Fruit fly (Drosophila melanogaster): ENCODE results near the gene CG1764.

CG1764 gene

DNA sequence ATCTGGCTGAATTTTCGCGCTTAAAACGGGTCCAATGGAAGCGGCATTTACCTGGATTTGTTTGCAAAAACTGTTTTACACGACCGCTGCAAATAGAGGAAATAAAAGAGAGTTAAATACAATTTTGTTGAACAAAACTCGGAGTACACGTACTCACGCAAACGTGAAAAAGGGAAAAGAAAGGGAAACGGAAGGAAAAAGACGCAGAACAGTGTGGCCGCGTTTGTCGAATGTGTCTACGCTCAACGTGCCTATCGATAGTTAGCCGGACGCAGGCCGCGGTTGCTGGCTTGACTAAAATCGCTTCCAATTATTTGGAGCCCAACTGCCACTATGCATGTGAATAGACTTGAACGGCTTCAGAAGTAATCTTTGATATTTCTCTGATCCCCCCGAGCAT is 35.2 kb upstream of the CG1764 start, which contains the start of gene RpS15Aa (continued):
- TF ChIP-seq Rel (GFP tag; optimal IDR thresholded peaks at IDR 0.05) = no peak
- peak; percentile 57 for TF ChIP-seq Rel (tag; optimal IDR thresholded peaks at IDR 0.05)
- TF ChIP-seq fru (GFP tag; optimal IDR thresholded peaks at IDR 0.05) = peak; percentile 47
- no peak for TF ChIP-seq Abd-B (GFP tag; optimal IDR thresholded peaks at IDR 0.05)
- TF ChIP-seq CG32264 (GFP tag; optimal IDR thresholded peaks at IDR 0.05) = no peak
- TF ChIP-seq Hnf4 (GFP tag; optimal IDR thresholded peaks at IDR 0.05) = peak; percentile 37
- TF ChIP-seq rgr (GFP tag; optimal IDR thresholded peaks at IDR 0.05) = peak; percentile 73
- TF ChIP-seq HLH106 (tag; optimal IDR thresholded peaks at IDR 0.05) = peak; percentile 70
- TF ChIP-seq sv (GFP tag; optimal IDR thresholded peaks at IDR 0.05) = peak; percentile 65

DNA sequence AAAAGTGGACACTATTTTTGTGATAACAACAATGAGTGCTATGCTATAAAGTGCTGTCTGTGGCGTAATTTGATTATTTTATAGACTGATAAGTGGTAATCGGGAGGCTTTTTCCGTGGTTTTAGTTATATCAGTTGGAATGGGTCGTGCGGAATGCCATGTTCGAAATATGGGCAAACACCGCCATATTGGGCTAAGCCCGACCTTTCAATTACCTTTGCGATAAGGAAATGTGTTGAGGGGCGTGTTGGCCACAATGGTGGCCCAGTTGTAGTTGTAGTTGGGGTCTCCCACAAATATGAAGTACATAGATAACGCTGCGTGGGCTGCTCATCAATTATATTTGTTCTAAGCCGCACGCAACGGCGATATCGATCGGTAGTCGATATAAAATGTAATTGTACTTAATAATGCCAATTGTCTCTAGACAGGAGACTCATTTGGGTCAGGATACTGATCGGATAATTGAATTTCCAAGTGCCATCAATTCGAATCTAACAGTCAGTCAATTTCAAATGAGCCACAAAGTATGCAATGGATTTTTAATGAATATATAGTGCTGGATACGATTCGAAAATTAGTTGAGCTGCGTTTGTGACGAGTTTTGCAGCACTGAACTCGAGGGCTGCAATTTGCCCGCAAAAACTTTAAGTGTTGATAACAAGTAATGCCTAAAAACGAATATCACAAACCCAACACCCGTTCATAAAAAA is 32.4 kb upstream of the CG1764 start:
- TF ChIP-seq h (GFP tag; optimal IDR thresholded peaks at IDR 0.05) (peak; percentile 60), rgr (GFP tag; optimal IDR thresholded peaks at IDR 0.05) (peak; percentile 78), Rel (GFP tag; optimal IDR thresholded peaks at IDR 0.05) (no peak), Rel (tag; optimal IDR thresholded peaks at IDR 0.05) (peak; percentile 32), woc (GFP tag; optimal IDR thresholded peaks at IDR 0.05) (peak; percentile 23), usp (GFP tag; optimal IDR thresholded peaks at IDR 0.05) (no peak), GATAd (GFP tag; optimal IDR thresholded peaks at IDR 0.05) (peak; percentile 70), tai (GFP tag; optimal IDR thresholded peaks at IDR 0.05) (peak; percentile 63), br (GFP tag; optimal IDR thresholded peaks at IDR 0.05) (peak; percentile 47), HLH106 (tag; optimal IDR thresholded peaks at IDR 0.05) (peak; percentile 34), sv (GFP tag; optimal IDR thresholded peaks at IDR 0.05) (no peak), brk (GFP tag; optimal IDR thresholded peaks at IDR 0.05) (peak; percentile 52), Hnf4 (GFP tag; optimal IDR thresholded peaks at IDR 0.05) (peak; percentile 79), OdsH (GFP tag; optimal IDR thresholded peaks at IDR 0.05) (peak; percentile 39), ey (GFP tag; optimal IDR thresholded peaks at IDR 0.05) (peak; percentile 55), jim (GFP tag; optimal IDR thresholded peaks at IDR 0.05) (no peak), Myc (optimal IDR thresholded peaks at IDR 0.05) (peak; percentile 58), Abd-B (GFP tag; optimal IDR thresholded peaks at IDR 0.05) (no peak), Sp1 (GFP tag; optimal IDR thresholded peaks at IDR 0.05) (peak; percentile 30), foxo (GFP tag; optimal IDR thresholded peaks at IDR 0.05) (peak in 1 of 2 experiments; percentile 75), Vsx2 (GFP tag; optimal IDR thresholded peaks at IDR 0.05; ENCODE audit: partially characterized antibody) (no peak), N (GFP tag; optimal IDR thresholded peaks at IDR 0.05) (no peak), Mio (GFP tag; optimal IDR thresholded peaks at IDR 0.05) (no peak), sage (GFP tag; optimal IDR thresholded peaks at IDR 0.05) (no peak), Jra (GFP tag; optimal IDR thresholded peaks at IDR 0.05) (peak; percentile 36), Hr83 (GFP tag; optimal IDR thresholded peaks at IDR 0.05; ENCODE audit: poor library complexity, severe bottlenecking) (peak; percentile 68), fru (GFP tag; optimal IDR thresholded peaks at IDR 0.05) (peak; percentile 64)

DNA sequence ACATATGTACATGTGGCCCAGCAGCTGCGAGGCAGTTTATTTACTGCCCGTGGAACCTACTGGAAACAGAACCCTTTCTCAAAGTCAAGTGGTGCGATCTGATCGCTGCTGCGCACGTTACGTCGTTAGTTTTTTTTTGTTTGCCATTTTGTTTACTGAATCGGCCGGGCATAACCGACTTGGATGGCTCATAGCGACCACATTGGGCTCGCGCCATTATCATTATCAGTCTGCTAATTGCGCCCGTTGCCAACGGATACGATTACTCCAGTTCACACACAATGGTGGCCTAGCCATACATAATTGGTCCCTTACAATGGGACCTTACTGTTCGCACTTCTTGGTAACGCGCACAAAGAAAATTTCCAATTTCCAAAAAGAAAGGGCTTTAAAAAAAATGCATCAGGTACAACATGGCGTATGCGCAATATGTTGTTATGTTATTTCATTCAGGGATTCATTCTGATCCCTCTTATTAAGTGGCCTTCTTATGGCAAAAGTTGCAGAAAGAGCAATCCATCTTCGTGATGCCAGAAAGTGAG is 30.6 kb upstream of the CG1764 start:
- TF ChIP-seq br (GFP tag; optimal IDR thresholded peaks at IDR 0.05) (peak; percentile 37), pan (optimal IDR thresholded peaks at IDR 0.05) (no peak), Vsx2 (GFP tag; optimal IDR thresholded peaks at IDR 0.05; ENCODE audit: partially characterized antibody) (no peak), jim (GFP tag; optimal IDR thresholded peaks at IDR 0.05) (no peak), Hr78 (GFP tag; optimal IDR thresholded peaks at IDR 0.05) (no peak), dmrt93B (GFP tag; optimal IDR thresholded peaks at IDR 0.05) (no peak), usp (GFP tag; optimal IDR thresholded peaks at IDR 0.05) (no peak), tai (GFP tag; optimal IDR thresholded peaks at IDR 0.05) (no peak), lola (GFP tag; optimal IDR thresholded peaks at IDR 0.05) (no peak), GATAd (GFP tag; optimal IDR thresholded peaks at IDR 0.05) (no peak), CG9705 (GFP tag; optimal IDR thresholded peaks at IDR 0.05) (no peak), Hr83 (GFP tag; optimal IDR thresholded peaks at IDR 0.05; ENCODE audit: poor library complexity, severe bottlenecking) (no peak), Sp1 (GFP tag; optimal IDR thresholded peaks at IDR 0.05) (peak; percentile 25), Hnf4 (GFP tag; optimal IDR thresholded peaks at IDR 0.05) (no peak), CG32264 (GFP tag; optimal IDR thresholded peaks at IDR 0.05) (no peak), Myc (optimal IDR thresholded peaks at IDR 0.05) (no peak), N (GFP tag; optimal IDR thresholded peaks at IDR 0.05) (no peak), OdsH (GFP tag; optimal IDR thresholded peaks at IDR 0.05) (peak; percentile 34), CrebA (GFP tag; optimal IDR thresholded peaks at IDR 0.05; ENCODE audit: borderline replicate concordance) (no peak), sage (GFP tag; optimal IDR thresholded peaks at IDR 0.05) (no peak), h (GFP tag; optimal IDR thresholded peaks at IDR 0.05) (peak; percentile 41), Mio (GFP tag; optimal IDR thresholded peaks at IDR 0.05) (no peak), Rel (GFP tag; optimal IDR thresholded peaks at IDR 0.05) (no peak), Rel (tag; optimal IDR thresholded peaks at IDR 0.05) (no peak), Jra (GFP tag; optimal IDR thresholded peaks at IDR 0.05) (no peak), Dif (GFP tag; optimal IDR thresholded peaks at IDR 0.05; ENCODE audit: partially characterized antibody) (no peak), Dfd (GFP tag; optimal IDR thresholded peaks at IDR 0.05) (no peak), dl (GFP tag; optimal IDR thresholded peaks at IDR 0.05; ENCODE audit: insufficient read depth in 1 of 2, partially characterized antibody in 2 of 2) (no peak), psq (GFP tag; optimal IDR thresholded peaks at IDR 0.05) (no peak), rgr (GFP tag; optimal IDR thresholded peaks at IDR 0.05) (peak; percentile 5), sv (GFP tag; optimal IDR thresholded peaks at IDR 0.05) (no peak), dsf (GFP tag; optimal IDR thresholded peaks at IDR 0.05; ENCODE audit: borderline replicate concordance) (no peak), woc (GFP tag; optimal IDR thresholded peaks at IDR 0.05) (peak; percentile 74), fru (GFP tag; optimal IDR thresholded peaks at IDR 0.05) (peak; percentile 63), brk (GFP tag; optimal IDR thresholded peaks at IDR 0.05) (no peak), ey (GFP tag; optimal IDR thresholded peaks at IDR 0.05) (peak; percentile 27), HLH106 (tag; optimal IDR thresholded peaks at IDR 0.05) (peak; percentile 41), Abd-B (GFP tag; optimal IDR thresholded peaks at IDR 0.05) (no peak), foxo (GFP tag; optimal IDR thresholded peaks at IDR 0.05) (peak in 1 of 2 experiments; percentile 46)

All from whole organism, wandering third instar larva.